Worm (Caenorhabditis elegans): Measurements from ENCODE around the gene cwp-4.

The cwp-4 gene

ce11 chrV:5032176-5032575, 21.3 kb upstream of the cwp-4 start:
- TF ChIP-seq nhr-129 (tag; optimal IDR thresholded peaks at IDR 0.05): peak; percentile 72
- peak; percentile 13 for TF ChIP-seq crh-2 (tag; optimal IDR thresholded peaks at IDR 0.05)
- TF ChIP-seq mbf-1 (tag; optimal IDR thresholded peaks at IDR 0.05): no peak
- TF ChIP-seq peb-1 (tag; optimal IDR thresholded peaks at IDR 0.05): no peak
- no peak for TF ChIP-seq elt-3 (tag; optimal IDR thresholded peaks at IDR 0.05)
- TF ChIP-seq alr-1 (tag; optimal IDR thresholded peaks at IDR 0.05): no peak
- peak; percentile 53 to 62 for TF ChIP-seq mdl-1 (tag; optimal IDR thresholded peaks at IDR 0.05)
- no peak for TF ChIP-seq ZK546.5 (tag; optimal IDR thresholded peaks at IDR 0.05)
- TF ChIP-seq sma-9 (GFP tag; optimal IDR thresholded peaks at IDR 0.05): peak; percentile 66
- no peak for TF ChIP-seq sma-9 (tag; optimal IDR thresholded peaks at IDR 0.05)
- no peak for TF ChIP-seq sem-4 (tag; optimal IDR thresholded peaks at IDR 0.05)
- TF ChIP-seq nhr-6 (tag; optimal IDR thresholded peaks at IDR 0.05): no peak
- TF ChIP-seq fos-1 (tag; optimal IDR thresholded peaks at IDR 0.05): peak; percentile 24
- TF ChIP-seq F13H6.1 (tag; optimal IDR thresholded peaks at IDR 0.05): peak; percentile 15

DNA sequence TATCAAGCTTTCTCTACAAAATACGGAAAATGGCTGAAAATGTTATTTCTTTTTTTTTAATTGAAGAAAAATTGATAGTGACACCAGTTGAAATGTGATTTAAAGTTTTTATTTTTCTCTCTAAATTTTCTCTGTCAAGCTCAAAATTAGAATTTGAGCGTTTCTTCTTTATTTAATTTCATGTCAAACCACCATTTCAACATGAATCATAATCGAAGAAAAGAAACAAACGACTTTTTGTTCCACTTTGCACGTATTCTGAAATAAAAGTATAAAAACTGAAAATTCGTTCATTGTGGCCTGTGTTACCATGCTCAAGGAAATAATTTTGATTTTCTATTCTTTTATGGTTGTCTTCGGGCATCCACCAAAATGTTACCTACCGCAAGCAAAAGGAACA, 20.3 kb upstream of the cwp-4 start, which contains the start of gene K11D12.13:
TSS of gene K11D12.13 (plus strand) at position 301 of the 400 bp plus-strand sequence.
- no peak for TF ChIP-seq ceh-16 (tag; optimal IDR thresholded peaks at IDR 0.05)
- no peak for TF ChIP-seq nhr-21 (tag; optimal IDR thresholded peaks at IDR 0.05)
- no peak for TF ChIP-seq nhr-12 (tag; optimal IDR thresholded peaks at IDR 0.05)
- no peak for TF ChIP-seq R02D3.7 (tag; optimal IDR thresholded peaks at IDR 0.05)
- TF ChIP-seq C34F6.9 (tag; optimal IDR thresholded peaks at IDR 0.05): no peak
- TF ChIP-seq nhr-25 (tag; optimal IDR thresholded peaks at IDR 0.05): no peak
- no peak for TF ChIP-seq ztf-1 (GFP tag; conservative IDR thresholded peaks at IDR 0.05)
- TF ChIP-seq elt-3 (tag; optimal IDR thresholded peaks at IDR 0.05): no peak
- no peak for TF ChIP-seq nhr-6 (tag; optimal IDR thresholded peaks at IDR 0.05)
- no peak for TF ChIP-seq elt-1 (tag; optimal IDR thresholded peaks at IDR 0.05)
- no peak for TF ChIP-seq fos-1 (tag; optimal IDR thresholded peaks at IDR 0.05)
- no peak for TF ChIP-seq mdl-1 (tag; optimal IDR thresholded peaks at IDR 0.05)
- TF ChIP-seq ama-1 (optimal IDR thresholded peaks at IDR 0.05): no peak
- no peak for TF ChIP-seq nhr-77 (tag; optimal IDR thresholded peaks at IDR 0.05)
- TF ChIP-seq snpc-4 (tag; optimal IDR thresholded peaks at IDR 0.05): no peak
- TF ChIP-seq ztf-4 (tag; optimal IDR thresholded peaks at IDR 0.05): no peak
- no peak for TF ChIP-seq nhr-10 (tag; optimal IDR thresholded peaks at IDR 0.05)
- no peak for TF ChIP-seq crh-2 (tag; optimal IDR thresholded peaks at IDR 0.05)
- no peak for TF ChIP-seq nhr-23 (tag; optimal IDR thresholded peaks at IDR 0.05)
- no peak for TF ChIP-seq sma-3 (GFP tag; optimal IDR thresholded peaks at IDR 0.05)

DNA sequence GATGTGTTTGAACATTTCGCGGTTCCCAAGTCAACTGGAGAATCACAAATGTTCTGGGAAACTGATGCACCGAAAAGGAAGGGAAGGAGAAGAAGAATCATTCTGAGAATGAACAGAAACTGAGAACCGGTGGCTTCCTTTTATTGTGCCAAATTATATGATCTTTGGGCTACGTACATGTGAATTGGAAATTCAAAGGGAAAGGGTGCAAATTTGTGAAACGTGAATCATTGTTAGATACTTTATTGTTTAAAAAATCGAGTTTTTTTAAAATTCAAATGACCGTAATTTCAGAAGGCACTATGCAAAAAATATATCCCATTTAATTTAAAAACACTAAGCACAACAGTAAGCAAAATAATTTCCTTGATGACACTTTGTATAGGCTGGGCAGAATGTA, 18.4 kb upstream of the cwp-4 start, which contains the start of gene K11D12.6:
TSS of gene K11D12.6 (minus strand) at position 101 of the 400 bp plus-strand sequence.
- TF ChIP-seq lin-39 (tag; optimal IDR thresholded peaks at IDR 0.05): no peak
- TF ChIP-seq alr-1 (tag; optimal IDR thresholded peaks at IDR 0.05): no peak
- no peak for TF ChIP-seq egl-27 (tag; optimal IDR thresholded peaks at IDR 0.05)
- no peak for TF ChIP-seq nhr-237 (tag; optimal IDR thresholded peaks at IDR 0.05)
- TF ChIP-seq nhr-129 (tag; optimal IDR thresholded peaks at IDR 0.05): no peak
- TF ChIP-seq nhr-21 (tag; optimal IDR thresholded peaks at IDR 0.05): no peak
- no peak for TF ChIP-seq mbf-1 (tag; optimal IDR thresholded peaks at IDR 0.05)
- TF ChIP-seq sma-3 (GFP tag; optimal IDR thresholded peaks at IDR 0.05): no peak
- no peak for TF ChIP-seq ceh-82 (tag; optimal IDR thresholded peaks at IDR 0.05)
- no peak for TF ChIP-seq ama-1 (optimal IDR thresholded peaks at IDR 0.05)
- TF ChIP-seq ztf-1 (GFP tag; conservative IDR thresholded peaks at IDR 0.05): no peak
- no peak for TF ChIP-seq nhr-12 (tag; optimal IDR thresholded peaks at IDR 0.05)
- TF ChIP-seq unc-55 (GFP tag; optimal IDR thresholded peaks at IDR 0.05): no peak
- no peak for TF ChIP-seq mdl-1 (tag; optimal IDR thresholded peaks at IDR 0.05)
- no peak for TF ChIP-seq sma-9 (GFP tag; optimal IDR thresholded peaks at IDR 0.05)
- no peak for TF ChIP-seq sma-9 (tag; optimal IDR thresholded peaks at IDR 0.05)
- TF ChIP-seq nhr-6 (tag; optimal IDR thresholded peaks at IDR 0.05): no peak
- no peak for TF ChIP-seq blmp-1 (tag; optimal IDR thresholded peaks at IDR 0.05; ENCODE audit: insufficient read depth)

ce11 chrV:5036364-5036763, 17.1 kb upstream of the cwp-4 start, which contains the start of gene K11D12.7:
Gene K11D12.7, minus strand, starts transcription at chrV:5036464.
- TF ChIP-seq F13H6.1 (tag; optimal IDR thresholded peaks at IDR 0.05) (no peak), sma-9 (GFP tag; optimal IDR thresholded peaks at IDR 0.05) (no peak), sma-9 (tag; optimal IDR thresholded peaks at IDR 0.05) (no peak), sma-3 (GFP tag; optimal IDR thresholded peaks at IDR 0.05) (no peak), lsy-2 (tag; optimal IDR thresholded peaks at IDR 0.05) (no peak), nhr-129 (tag; optimal IDR thresholded peaks at IDR 0.05) (no peak), sem-4 (tag; optimal IDR thresholded peaks at IDR 0.05) (no peak), Y55F3AM.14 (GFP tag; optimal IDR thresholded peaks at IDR 0.05) (no peak), ama-1 (optimal IDR thresholded peaks at IDR 0.05) (no peak), unc-62 (GFP tag; optimal IDR thresholded peaks at IDR 0.05) (no peak), R02D3.7 (tag; optimal IDR thresholded peaks at IDR 0.05) (no peak), skn-1 (tag; optimal IDR thresholded peaks at IDR 0.05) (no peak), nhr-6 (tag; optimal IDR thresholded peaks at IDR 0.05) (no peak), aly-2 (tag; optimal IDR thresholded peaks at IDR 0.05) (no peak), ceh-82 (tag; optimal IDR thresholded peaks at IDR 0.05) (no peak), crh-2 (tag; optimal IDR thresholded peaks at IDR 0.05) (no peak), C34F6.9 (tag; optimal IDR thresholded peaks at IDR 0.05) (no peak), snpc-4 (tag; optimal IDR thresholded peaks at IDR 0.05) (no peak)
